Worm (Caenorhabditis elegans): Measurements from ENCODE around the gene Y102A5C.40.

Gene Y102A5C.40

DNA sequence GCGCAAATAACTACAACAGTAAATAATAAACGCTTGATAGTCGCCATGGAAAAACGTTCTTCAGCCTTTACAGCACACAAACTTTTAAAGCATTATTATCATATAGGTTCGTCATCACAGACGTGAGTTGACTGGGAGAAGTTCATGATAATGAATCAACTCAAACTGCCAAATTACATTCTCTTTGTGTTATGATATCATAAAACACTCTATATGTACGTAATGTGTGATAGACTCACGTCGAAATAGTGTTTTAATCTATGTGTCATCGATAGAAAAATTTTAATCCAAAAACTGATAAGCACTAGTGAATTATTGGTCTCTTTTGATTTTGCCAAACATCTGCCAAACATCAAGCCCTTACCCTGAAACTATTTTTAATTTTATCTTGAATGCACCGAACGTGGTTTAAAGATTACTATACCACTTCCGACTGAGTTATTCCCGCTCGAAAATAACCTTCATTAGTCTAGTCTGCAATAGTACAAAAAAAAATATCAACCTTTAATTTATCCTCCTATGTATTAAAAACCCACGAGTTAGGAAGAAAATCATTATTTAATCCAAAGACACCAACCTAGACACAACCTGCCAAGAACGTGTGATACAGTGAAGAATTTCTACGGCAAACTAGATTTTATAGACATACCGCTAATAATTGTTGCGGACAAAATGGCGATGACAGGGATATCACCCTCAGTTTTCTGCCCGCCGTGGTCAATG is 22.6 kb upstream of the Y102A5C.40 start, which contains the start of the genes clc-12 and clec-240:
clc-12 (minus strand) TSS at position 47 of the 723 bp plus-strand sequence.
clec-240 (plus strand) TSS at position 673 of the 723 bp plus-strand sequence.
- TF ChIP-seq R02D3.7 (tag; optimal IDR thresholded peaks at IDR 0.05) (no peak), egl-43 (GFP tag; IDR thresholded peaks at IDR 0.05) (no peak), dpl-1 (GFP tag; optimal IDR thresholded peaks at IDR 0.05) (no peak), ceh-62 (tag; optimal IDR thresholded peaks at IDR 0.05) (no peak), nhr-11 (tag; optimal IDR thresholded peaks at IDR 0.05) (no peak), hlh-30 (tag; optimal IDR thresholded peaks at IDR 0.05; ENCODE audit: insufficient read depth) (no peak), F26F4.8 (GFP tag; conservative IDR thresholded peaks at IDR 0.05) (no peak), Y75B8A.6 (GFP tag; IDR thresholded peaks at IDR 0.05) (no peak), daf-12 (tag; optimal IDR thresholded peaks at IDR 0.05) (no peak), nhr-102 (tag; optimal IDR thresholded peaks at IDR 0.05) (no peak), fos-1 (tag; optimal IDR thresholded peaks at IDR 0.05) (no peak), unc-62 (GFP tag; optimal IDR thresholded peaks at IDR 0.05 in 1 of 2) (peak in 1 of 2 experiments; percentile 26), unc-62 (tag; optimal IDR thresholded peaks at IDR 0.05) (no peak), duxl-1 (tag; optimal IDR thresholded peaks at IDR 0.05; ENCODE audit: poor library complexity) (no peak), nhr-28 (tag; optimal IDR thresholded peaks at IDR 0.05) (peak; percentile 15), zip-2 (tag; optimal IDR thresholded peaks at IDR 0.05) (no peak), cey-2 (tag; optimal IDR thresholded peaks at IDR 0.05; ENCODE audit: borderline replicate concordance, insufficient read depth) (no peak), zfp-3 (GFP tag; conservative IDR thresholded peaks at IDR 0.05) (no peak), jun-1 (tag; optimal IDR thresholded peaks at IDR 0.05) (no peak), F49E8.2 (tag; optimal IDR thresholded peaks at IDR 0.05; ENCODE audit: borderline replicate concordance) (no peak), Y5F2A.4 (GFP tag; optimal IDR thresholded peaks at IDR 0.05) (no peak), tag-97 (GFP tag; IDR thresholded peaks at IDR 0.05) (no peak), saeg-2 (GFP tag; IDR thresholded peaks at IDR 0.05) (no peak), skn-1 (tag; optimal IDR thresholded peaks at IDR 0.05) (no peak), pqm-1 (tag; optimal IDR thresholded peaks at IDR 0.05) (peak; percentile 14), ZK546.5 (tag; optimal IDR thresholded peaks at IDR 0.05) (no peak), dmd-6 (GFP tag; IDR thresholded peaks at IDR 0.05) (peak; percentile 47; the same call in 1 of the 2 replicates)

DNA sequence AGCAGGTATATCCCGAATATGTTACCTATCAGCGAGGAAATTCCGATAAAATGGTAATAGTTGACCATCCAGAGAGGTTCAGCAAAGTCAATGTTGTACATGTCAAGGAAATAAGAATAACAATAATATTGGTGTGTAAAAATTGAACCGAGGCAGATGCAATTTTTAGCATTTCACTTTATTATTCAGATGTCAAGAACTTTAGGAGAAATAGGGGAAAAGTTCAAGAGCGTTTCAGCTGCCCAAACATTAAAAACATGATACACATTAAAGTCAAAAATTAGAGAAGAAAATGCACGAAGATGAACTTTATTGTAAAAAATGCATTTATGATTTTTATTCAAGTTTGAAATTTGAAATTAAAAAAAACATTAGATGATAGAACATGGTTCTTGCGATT is 21.4 kb upstream of the Y102A5C.40 start, which contains the start of gene sri-69:
sri-69 (minus strand) TSS at position 101 of the 400 bp plus-strand sequence.
- TF ChIP-seq unc-62 (GFP tag; optimal IDR thresholded peaks at IDR 0.05 in 1 of 2) (peak in 1 of 2 experiments; percentile 21), unc-62 (tag; optimal IDR thresholded peaks at IDR 0.05) (no peak), set-16 (GFP tag; IDR thresholded peaks at IDR 0.05) (no peak), hif-1 (tag; optimal IDR thresholded peaks at IDR 0.05) (no peak), ceh-62 (tag; optimal IDR thresholded peaks at IDR 0.05) (no peak)

DNA sequence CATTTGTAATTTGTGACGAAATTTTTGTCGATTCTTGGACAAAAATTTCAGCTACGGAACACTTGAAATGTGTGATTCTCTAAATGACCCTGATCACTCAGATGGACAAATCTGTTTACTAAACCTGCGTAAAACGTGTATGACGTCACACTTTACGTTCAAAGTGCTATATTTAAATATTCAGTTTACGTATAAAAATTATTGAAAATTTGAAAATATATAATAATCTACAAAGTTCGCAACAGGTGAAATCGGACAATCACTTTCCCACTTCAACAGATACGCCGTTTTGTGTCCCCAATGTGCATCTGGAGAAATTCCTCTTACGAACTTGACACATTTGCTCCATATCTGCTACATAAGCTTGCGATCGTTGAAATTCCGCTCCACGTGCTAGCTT is 18.3 kb upstream of the Y102A5C.40 start, which contains the start of gene srh-131:
srh-131 (plus strand) TSS at position 301 of the 400 bp plus-strand sequence.
- TF ChIP-seq saeg-2 (GFP tag; IDR thresholded peaks at IDR 0.05) (no peak), pqm-1 (tag; optimal IDR thresholded peaks at IDR 0.05) (no peak), F44E2.7 (GFP tag; IDR thresholded peaks at IDR 0.05) (no peak), nhr-102 (tag; optimal IDR thresholded peaks at IDR 0.05) (no peak), unc-130 (GFP tag; optimal IDR thresholded peaks at IDR 0.05) (no peak), lin-39 (tag; optimal IDR thresholded peaks at IDR 0.05) (no peak), zfp-2 (tag; optimal IDR thresholded peaks at IDR 0.05) (no peak), cey-2 (tag; optimal IDR thresholded peaks at IDR 0.05; ENCODE audit: borderline replicate concordance, insufficient read depth) (no peak), daf-19 (GFP tag; conservative IDR thresholded peaks at IDR 0.05) (no peak), nhr-10 (tag; optimal IDR thresholded peaks at IDR 0.05) (no peak), dpl-1 (GFP tag; optimal IDR thresholded peaks at IDR 0.05) (no peak), ceh-32 (tag; optimal IDR thresholded peaks at IDR 0.05; ENCODE audit: poor library complexity) (no peak), mxl-3 (GFP tag; optimal IDR thresholded peaks at IDR 0.05) (no peak), ceh-20 (GFP tag; IDR thresholded peaks at IDR 0.05) (no peak)
